Fruit fly (Drosophila melanogaster): ENCODE data around the gene Srp14.

- no peak for TF ChIP-seq CG13204 (GFP tag; optimal IDR thresholded peaks at IDR 0.05)
- TF ChIP-seq Ets98B (GFP tag; IDR thresholded peaks at IDR 0.05), result no peak
- TF ChIP-seq CG9948 (tag; optimal IDR thresholded peaks at IDR 0.05), result no peak
- TF ChIP-seq CG34367 (tag; optimal IDR thresholded peaks at IDR 0.05), result no peak
- no peak for TF ChIP-seq CG8159 (tag; optimal IDR thresholded peaks at IDR 0.05)
- no peak for TF ChIP-seq rn (GFP tag; IDR thresholded peaks at IDR 0.05)
- no peak for TF ChIP-seq EcR (GFP tag; optimal IDR thresholded peaks at IDR 0.05)
- no peak for TF ChIP-seq gl (tag; optimal IDR thresholded peaks at IDR 0.05)
- TF ChIP-seq CG32121 (GFP tag; IDR thresholded peaks at IDR 0.05), result no peak
- TF ChIP-seq Pif1B (GFP tag; optimal IDR thresholded peaks at IDR 0.05), result no peak
- TF ChIP-seq fd96Ca (GFP tag; IDR thresholded peaks at IDR 0.05), result no peak
- no peak for TF ChIP-seq Snoo (tag; optimal IDR thresholded peaks at IDR 0.05)
- no peak for TF ChIP-seq CG15710 (tag; optimal IDR thresholded peaks at IDR 0.05)
These were observed 36.2 kb upstream of the Srp14 start for dm6 chr3R:20543719-20544118.

Data from whole organism, pupa.